Fruit fly (Drosophila melanogaster): ENCODE data around the gene RpS5a.

The RpS5a gene

dm6 chrX:17108000-17108399 lies 40.1 kb downstream of the RpS5a start (continued):
- TF ChIP-seq Oaz (GFP tag; IDR thresholded peaks at IDR 0.05) = no peak
- peak; percentile 6 for TF ChIP-seq unpg (GFP tag; optimal IDR thresholded peaks at IDR 0.05)
- no peak for TF ChIP-seq ase (GFP tag; IDR thresholded peaks at IDR 0.05)
- no peak for TF ChIP-seq NFAT (GFP tag; IDR thresholded peaks at IDR 0.05)
- TF ChIP-seq Med (GFP tag) = peak; percentile 56
- TF ChIP-seq CG16813 (GFP tag; IDR thresholded peaks at IDR 0.05; ENCODE audit: partially characterized antibody) = no peak
- no peak for TF ChIP-seq abd-A (tag; optimal IDR thresholded peaks at IDR 0.05)
- no peak for TF ChIP-seq H2.0 (GFP tag; IDR thresholded peaks at IDR 0.05)
- no peak for TF ChIP-seq Sox102F (GFP tag; optimal IDR thresholded peaks at IDR 0.05)
- TF ChIP-seq CG10543 (GFP tag; optimal IDR thresholded peaks at IDR 0.05) = no peak
- peak; percentile 12 for TF ChIP-seq Ssrp (tag; optimal IDR thresholded peaks at IDR 0.05)
- no peak for TF ChIP-seq CG14667 (GFP tag; IDR thresholded peaks at IDR 0.05)
- TF ChIP-seq knrl (GFP tag; IDR thresholded peaks at IDR 0.05; ENCODE audit: partially characterized antibody) = no peak
- no peak for TF ChIP-seq CG1603 (tag; optimal IDR thresholded peaks at IDR 0.05)
- no peak for TF ChIP-seq Sox100B (GFP tag; optimal IDR thresholded peaks at IDR 0.05)
- peak; percentile 11 for TF ChIP-seq phol (tag; optimal IDR thresholded peaks at IDR 0.05)
- TF ChIP-seq CG9727 (GFP tag; optimal IDR thresholded peaks at IDR 0.05) = no peak
- peak; percentile 21 for TF ChIP-seq grau (tag; optimal IDR thresholded peaks at IDR 0.05)
- TF ChIP-seq Oli (tag; optimal IDR thresholded peaks at IDR 0.05) = no peak
- no peak for TF ChIP-seq Ptx1 (GFP tag; IDR thresholded peaks at IDR 0.05)
- no peak for TF ChIP-seq toy (GFP tag; IDR thresholded peaks at IDR 0.05)
- TF ChIP-seq kah (GFP tag; optimal IDR thresholded peaks at IDR 0.05) = no peak
- TF ChIP-seq CG9932 (GFP tag; IDR thresholded peaks at IDR 0.05) = no peak
- TF ChIP-seq ci (GFP tag; IDR thresholded peaks at IDR 0.05) = no peak
- TF ChIP-seq CG13775 (GFP tag; optimal IDR thresholded peaks at IDR 0.05) = no peak
- TF ChIP-seq Six4 (GFP tag; optimal IDR thresholded peaks at IDR 0.05) = no peak
- peak; percentile 5 for TF ChIP-seq CG17359 (tag; optimal IDR thresholded peaks at IDR 0.05)
- TF ChIP-seq lab (GFP tag; optimal IDR thresholded peaks at IDR 0.05) = no peak
- TF ChIP-seq CG4328 (GFP tag; optimal IDR thresholded peaks at IDR 0.05) = no peak
- no peak for TF ChIP-seq nmo (GFP tag; optimal IDR thresholded peaks at IDR 0.05)
- TF ChIP-seq CG11696 (GFP tag; IDR thresholded peaks at IDR 0.05) = no peak
- no peak for TF ChIP-seq gro (GFP tag; optimal IDR thresholded peaks at IDR 0.05)
- TF ChIP-seq Poxn (GFP tag; IDR thresholded peaks at IDR 0.05) = no peak
- peak; percentile 22 for TF ChIP-seq zf30C (GFP tag; optimal IDR thresholded peaks at IDR 0.05)
- no peak for TF ChIP-seq bigmax (GFP tag; optimal IDR thresholded peaks at IDR 0.05)
- no peak for TF ChIP-seq fd96Cb (tag; optimal IDR thresholded peaks at IDR 0.05)
- no peak for TF ChIP-seq CG6683 (GFP tag; optimal IDR thresholded peaks at IDR 0.05)
- no peak for TF ChIP-seq Hmx (GFP tag; optimal IDR thresholded peaks at IDR 0.05)
- no peak for TF ChIP-seq Antp (GFP tag; optimal IDR thresholded peaks at IDR 0.05)
- no peak for TF ChIP-seq Dp (GFP tag; optimal IDR thresholded peaks at IDR 0.05)
- no peak for TF ChIP-seq CG16779 (GFP tag; IDR thresholded peaks at IDR 0.05)
- no peak for TF ChIP-seq az2 (GFP tag; optimal IDR thresholded peaks at IDR 0.05)
- no peak for TF ChIP-seq CG6254 (GFP tag; optimal IDR thresholded peaks at IDR 0.05)
- TF ChIP-seq CG8281 (tag; optimal IDR thresholded peaks at IDR 0.05) = no peak
- TF ChIP-seq CG11085 (GFP tag; IDR thresholded peaks at IDR 0.05) = no peak
- TF ChIP-seq Adf1 (GFP tag; IDR thresholded peaks at IDR 0.05) = no peak
- no peak for TF ChIP-seq Kr (GFP tag; optimal IDR thresholded peaks at IDR 0.05)

Measured in whole organism, embryonic.